Fruit fly (Drosophila melanogaster) whole organism, adult: ENCODE data around the gene Mettl14.

ENCODE experiments used
- CG11617 ChIP-seq: fragments of 200-800 bp; sonication (Bioruptor generic); optimal IDR thresholded peaks from 2 replicates; lab custom pipeline; 2017; ENCODE audit warnings: mild to moderate bottlenecking, missing biosample characterization, missing genetic modification reagents, missing genetic modification characterization
- CG12768 ChIP-seq: fragments of 200-800 bp; sonication (Bioruptor generic); optimal IDR thresholded peaks from 2 replicates; lab custom pipeline; 2017; ENCODE audit warnings: missing biosample characterization, missing genetic modification characterization, mild to moderate bottlenecking, moderate library complexity, missing genetic modification reagents
- CG33017 ChIP-seq: fragments of 200-800 bp; sonication (Bioruptor generic); optimal IDR thresholded peaks from 2 replicates; lab custom pipeline; 2018; ENCODE audit warnings: missing biosample characterization, mild to moderate bottlenecking, missing genetic modification characterization, moderate library complexity
- CG7045 ChIP-seq: fragments of 200-800 bp; sonication (Bioruptor generic); optimal IDR thresholded peaks from 2 replicates; lab custom pipeline; 2017; ENCODE audit warnings: missing biosample characterization, mild to moderate bottlenecking, missing genetic modification characterization
- Crg-1 ChIP-seq: fragments of 200-800 bp; sonication (Bioruptor generic); optimal IDR thresholded peaks from 2 replicates; lab custom pipeline; 2016; ENCODE audit warnings: missing biosample characterization, missing genetic modification characterization
- bab1 ChIP-seq: fragments of 200-800 bp; sonication (Bioruptor generic); optimal IDR thresholded peaks from 3 replicates; lab custom pipeline; 2019; ENCODE audit warnings: missing biosample characterization, mild to moderate bottlenecking, missing genetic modification characterization, moderate library complexity
- kay ChIP-seq: fragments of 200-800 bp; sonication (Bioruptor generic); peaks from one replicate; lab custom pipeline; 2016; ENCODE audit warnings: missing biosample characterization, missing genetic modification characterization, borderline replicate concordance

- TF ChIP-seq CG11617 (GFP tag; lab: Kevin White, UChicago) (no peak), CG33017 (tag; lab: Kevin White, UChicago) (no peak), kay (no peak), CG7045 (GFP tag; lab: Kevin White, UChicago) (no peak), Crg-1 (GFP tag; lab: Kevin White, UChicago) (no peak), bab1 (GFP tag; lab: Kevin White, UChicago) (no peak), CG12768 (GFP tag; lab: Kevin White, UChicago) (no peak)
These were observed 14.2 kb upstream of the Mettl14 start for dm6 chr2L:8294043-8294442.
